Worm (Caenorhabditis elegans): ENCODE results near the gene F38B6.4.

- TF ChIP-seq aly-2 (tag; optimal IDR thresholded peaks at IDR 0.05) (no peak), daf-16 (GFP tag; optimal IDR thresholded peaks at IDR 0.05) (no peak), daf-16 (tag; optimal IDR thresholded peaks at IDR 0.05) (peak; percentile 49), sdz-12 (GFP tag; optimal IDR thresholded peaks at IDR 0.05) (no peak), unc-62 (GFP tag; optimal IDR thresholded peaks at IDR 0.05 in 1 of 2) (no peak), unc-62 (tag; optimal IDR thresholded peaks at IDR 0.05) (no peak), Y105C5A.15 (GFP tag; IDR thresholded peaks at IDR 0.05) (no peak), zag-1 (tag; optimal IDR thresholded peaks at IDR 0.05) (no peak), php-3 (GFP tag; IDR thresholded peaks at IDR 0.05) (0 out of 2 replicates have a peak, but pooled peaks have one; percentile 28), skn-1 (tag; optimal IDR thresholded peaks at IDR 0.05) (no peak), spr-1 (tag; optimal IDR thresholded peaks at IDR 0.05) (no peak), egl-27 (tag; optimal IDR thresholded peaks at IDR 0.05) (no peak), lin-13 (GFP tag; optimal IDR thresholded peaks at IDR 0.05) (no peak), ama-1 (optimal IDR thresholded peaks at IDR 0.05) (no peak), snpc-4 (tag; optimal IDR thresholded peaks at IDR 0.05) (no peak), nhr-77 (tag; optimal IDR thresholded peaks at IDR 0.05) (no peak)
Observed at ce11 chrX:6665129-6665858, 9.4 kb upstream of the F38B6.4 start.
